Fruit fly (Drosophila melanogaster): ENCODE measurements around the gene CG33995.
A peak's percentile ranks its signal among the peaks of the same experiment; 100 is the strongest.

CG33995 gene

dm6 chr2L:5062799-5063404 is 19.8 kb downstream of the CG33995 start:
- TF ChIP-seq ewg (GFP tag; optimal IDR thresholded peaks at IDR 0.05) (peak; percentile 96), sr (GFP tag; IDR thresholded peaks at IDR 0.05) (no peak), chm (GFP tag; IDR thresholded peaks at IDR 0.05) (0 out of 2 replicates have a peak, but pooled peaks have one; percentile 33), CG16779 (GFP tag; IDR thresholded peaks at IDR 0.05) (peak; percentile 50; the same call in 1 of the 2 replicates), NFAT (GFP tag; IDR thresholded peaks at IDR 0.05) (peak; percentile 30; the same call in 1 of the 2 replicates), CG18476 (GFP tag; optimal IDR thresholded peaks at IDR 0.05) (peak; percentile 44), CG6689 (GFP tag; IDR thresholded peaks at IDR 0.05) (0 out of 2 replicates have a peak, but pooled peaks have one; percentile 23), Lim3 (GFP tag; IDR thresholded peaks at IDR 0.05) (no peak), Antp (GFP tag; optimal IDR thresholded peaks at IDR 0.05) (peak; percentile 15), wor (GFP tag; IDR thresholded peaks at IDR 0.05) (no peak), CG9932 (GFP tag; IDR thresholded peaks at IDR 0.05) (peak; percentile 23; the same call in 1 of the 2 replicates), ttk (GFP tag; IDR thresholded peaks at IDR 0.05) (no peak), Fer1 (GFP tag; optimal IDR thresholded peaks at IDR 0.05) (peak; percentile 11), lov (optimal IDR thresholded peaks at IDR 0.05) (no peak), lov (GFP tag; IDR thresholded peaks at IDR 0.05) (0 out of 3 replicates have a peak, but pooled peaks have one; percentile 30), CG15514 (GFP tag; optimal IDR thresholded peaks at IDR 0.05) (peak; percentile 66), CG6765 (GFP tag; optimal IDR thresholded peaks at IDR 0.05) (peak; percentile 24), Med (GFP tag) (peak; percentile 64), gem (tag; optimal IDR thresholded peaks at IDR 0.05) (no peak), so (GFP tag; IDR thresholded peaks at IDR 0.05) (0 out of 3 replicates have a peak, but pooled peaks have one; percentile 17), Deaf1 (tag; optimal IDR thresholded peaks at IDR 0.05) (peak; percentile 41), CG10321 (GFP tag; IDR thresholded peaks at IDR 0.05) (no peak), CG1832 (GFP tag; optimal IDR thresholded peaks at IDR 0.05) (peak; percentile 7), hb (GFP tag; IDR thresholded peaks at IDR 0.05; ENCODE audit: partially characterized antibody) (peak; percentile 22; the same call in 1 of the 3 replicates), pfk (GFP tag; optimal IDR thresholded peaks at IDR 0.05) (peak; percentile 88), onecut (GFP tag; IDR thresholded peaks at IDR 0.05) (peak; percentile 84), CG34376 (GFP tag; optimal IDR thresholded peaks at IDR 0.05) (peak; percentile 26), ci (GFP tag; IDR thresholded peaks at IDR 0.05) (0 out of 3 replicates have a peak, but pooled peaks have one; percentile 43), bbx (GFP tag; IDR thresholded peaks at IDR 0.05; ENCODE audit: partially characterized antibody) (peak; percentile 32; the same call in 1 of the 2 replicates), croc (GFP tag; conservative IDR thresholded peaks at IDR 0.05) (no peak), Oli (tag; optimal IDR thresholded peaks at IDR 0.05) (no peak), prd (optimal IDR thresholded peaks at IDR 0.05) (no peak), prd (GFP tag; IDR thresholded peaks at IDR 0.05) (0 out of 3 replicates have a peak, but pooled peaks have one; percentile 36), chinmo (GFP tag; IDR thresholded peaks at IDR 0.05; ENCODE audit: partially characterized antibody) (0 out of 4 replicates have a peak, but pooled peaks have one; percentile 55), CG6254 (GFP tag; optimal IDR thresholded peaks at IDR 0.05) (no peak), CG5953 (GFP tag; IDR thresholded peaks at IDR 0.05) (peak; percentile 43; the same call in 1 of the 2 replicates), Bgb (GFP tag; IDR thresholded peaks at IDR 0.05; ENCODE audit: partially characterized antibody) (peak; percentile 7; the same call in 1 of the 2 replicates), CG10543 (GFP tag; optimal IDR thresholded peaks at IDR 0.05) (peak; percentile 20), E2f1 (GFP tag; IDR thresholded peaks at IDR 0.05) (0 out of 2 replicates have a peak, but pooled peaks have one; percentile 21), Hmr (GFP tag; optimal IDR thresholded peaks at IDR 0.05) (peak; percentile 20), lab (GFP tag; optimal IDR thresholded peaks at IDR 0.05) (peak; percentile 35), CG8478 (optimal IDR thresholded peaks at IDR 0.05) (peak; percentile 55), scrt (GFP tag; optimal IDR thresholded peaks at IDR 0.05) (peak; percentile 23), Hr78 (GFP tag; optimal IDR thresholded peaks at IDR 0.05) (peak in 1 of 2 experiments; percentile 8), Ets97D (GFP tag; optimal IDR thresholded peaks at IDR 0.05) (peak; percentile 19)

Measured in whole organism, embryonic.